Fruit fly (Drosophila melanogaster) whole organism, embryonic: ENCODE results near the gene RpL7A.

ENCODE experiments used
- Atf-2 ChIP-seq: fragments of 200-800 bp; sonication (Bioruptor generic); optimal IDR thresholded peaks from 2 replicates; lab custom pipeline; 2016; ENCODE audit warnings: missing biosample characterization, missing genetic modification characterization
- CG10979 ChIP-seq: fragments of 200-800 bp; sonication (Bioruptor generic); optimal IDR thresholded peaks from 2 replicates; lab custom pipeline; 2018; ENCODE audit warnings: missing biosample characterization, mild to moderate bottlenecking, missing genetic modification characterization, moderate library complexity
- CG11093 ChIP-seq: fragments of 200-800 bp; sonication (Bioruptor generic); IDR thresholded peaks from 3 replicates; pipeline ENCODE4 v1.3.6; 2022; ENCODE audit warnings: missing biosample characterization, missing genetic modification characterization
- CG11247 ChIP-seq: fragments of 200-800 bp; sonication (Bioruptor generic); IDR thresholded peaks from 2 replicates; pipeline ENCODE4 v1.3.6; 2022; ENCODE audit warnings: missing biosample characterization, missing genetic modification characterization
- CG13424 ChIP-seq: fragments of 200-800 bp; sonication (Bioruptor generic); optimal IDR thresholded peaks from 2 replicates; lab custom pipeline; 2019; ENCODE audit warnings: missing biosample characterization, mild to moderate bottlenecking, missing genetic modification characterization, moderate library complexity
- CG13894 ChIP-seq: fragments of 200-800 bp; sonication (Bioruptor generic); optimal IDR thresholded peaks from 3 replicates; lab custom pipeline; 2018; ENCODE audit warnings: missing biosample characterization, mild to moderate bottlenecking, missing genetic modification characterization, moderate library complexity
- CG17385 ChIP-seq: fragments of 200-800 bp; sonication (Bioruptor generic); optimal IDR thresholded peaks from 3 replicates; lab custom pipeline; 2018; ENCODE audit warnings: missing biosample characterization, mild to moderate bottlenecking, missing genetic modification characterization
- CG18619 ChIP-seq: fragments of 200-800 bp; sonication (Bioruptor generic); optimal IDR thresholded peaks from 3 replicates; lab custom pipeline; 2017; ENCODE audit warnings: missing biosample characterization, mild to moderate bottlenecking, missing genetic modification characterization
- CG2875 ChIP-seq: fragments of 200-800 bp; sonication (Bioruptor generic); optimal IDR thresholded peaks from 2 replicates; lab custom pipeline; 2017; ENCODE audit warnings: missing biosample characterization, mild to moderate bottlenecking, missing genetic modification characterization, missing genetic modification reagents
- CG32767 ChIP-seq: fragments of 200-800 bp; sonication (Bioruptor generic); IDR thresholded peaks from 2 replicates; pipeline ENCODE4 v1.3.6; 2022; ENCODE audit warnings: missing biosample characterization, missing genetic modification characterization
- CG3281 ChIP-seq: fragments of 200-800 bp; sonication (Bioruptor generic); optimal IDR thresholded peaks from 3 replicates; lab custom pipeline; 2017; ENCODE audit warnings: missing biosample characterization, mild to moderate bottlenecking, missing genetic modification characterization
- CG34376 ChIP-seq: fragments of 200-800 bp; sonication (Bioruptor generic); optimal IDR thresholded peaks from 2 replicates; lab custom pipeline; 2018; ENCODE audit warnings: missing biosample characterization, mild to moderate bottlenecking, missing genetic modification characterization
- CG3726 ChIP-seq: fragments of 200-800 bp; sonication (Bioruptor generic); IDR thresholded peaks from 3 replicates; pipeline ENCODE4, ENCODE4 v1.3.6; 2022; ENCODE audit warnings: missing biosample characterization, missing genetic modification characterization
- CG3838 ChIP-seq: fragments of 200-800 bp; sonication (Bioruptor generic); optimal IDR thresholded peaks from 3 replicates; lab custom pipeline; 2016; ENCODE audit warnings: missing biosample characterization, missing genetic modification characterization
- CG4328 ChIP-seq: fragments of 200-800 bp; sonication (Bioruptor generic); optimal IDR thresholded peaks from 3 replicates; lab custom pipeline; 2017; ENCODE audit warnings: missing biosample characterization, missing genetic modification reagents, missing genetic modification characterization
- CG43689 ChIP-seq: fragments of 200-800 bp; sonication (Bioruptor generic); IDR thresholded peaks from 2 replicates; pipeline ENCODE4 v1.3.6; 2022; ENCODE audit warnings: missing biosample characterization, missing genetic modification characterization
- CG5245 ChIP-seq: fragments of 200-800 bp; sonication (Bioruptor generic); optimal IDR thresholded peaks from 3 replicates; lab custom pipeline; 2016; ENCODE audit warnings: missing biosample characterization, missing genetic modification characterization
- CG6654 ChIP-seq: fragments of 200-800 bp; sonication (Bioruptor generic); optimal IDR thresholded peaks from 2 replicates; lab custom pipeline; 2017; ENCODE audit warnings: missing biosample characterization, mild to moderate bottlenecking, missing genetic modification characterization
- CG7839 ChIP-seq: fragments of 200-800 bp; sonication (Bioruptor generic); optimal IDR thresholded peaks from 3 replicates; lab custom pipeline; 2018; ENCODE audit warnings: missing biosample characterization, mild to moderate bottlenecking, missing genetic modification characterization, moderate library complexity
- CG8089 ChIP-seq: fragments of 200-800 bp; sonication (Bioruptor generic); optimal IDR thresholded peaks from 3 replicates; lab custom pipeline; 2016; ENCODE audit warnings: missing biosample characterization, missing genetic modification characterization
- Camta ChIP-seq: fragments of 200-800 bp; sonication (Bioruptor generic); optimal IDR thresholded peaks from 2 replicates; lab custom pipeline; 2016; ENCODE audit warnings: missing biosample characterization, missing genetic modification characterization
- Fer3 ChIP-seq: fragments of 200-800 bp; sonication (Bioruptor generic); optimal IDR thresholded peaks from 2 replicates; lab custom pipeline; 2018; ENCODE audit warnings: missing biosample characterization, mild to moderate bottlenecking, missing genetic modification characterization, moderate library complexity
- H15 ChIP-seq: fragments of 200-800 bp; sonication (Bioruptor generic); IDR thresholded peaks from 3 replicates; pipeline ENCODE4 v1.3.6; 2022; ENCODE audit warnings: missing biosample characterization, missing genetic modification characterization
- HmgZ ChIP-seq: fragments of 200-800 bp; sonication (Bioruptor generic); optimal IDR thresholded peaks from 2 replicates; lab custom pipeline; 2018; ENCODE audit warnings: missing biosample characterization, mild to moderate bottlenecking, missing genetic modification characterization
- Kr ChIP-seq: fragments of 200-800 bp; sonication (Bioruptor generic); optimal IDR thresholded peaks from 2 replicates; lab custom pipeline; 2017; ENCODE audit warnings: missing biosample characterization, mild to moderate bottlenecking, missing genetic modification characterization
- Myb ChIP-seq: fragments of 200-800 bp; sonication (Bioruptor generic); optimal IDR thresholded peaks from 2 replicates; lab custom pipeline; 2016; ENCODE audit warnings: missing biosample characterization, missing genetic modification characterization
- Nf-YA ChIP-seq: fragments of 200-800 bp; sonication (Bioruptor generic); IDR thresholded peaks from 2 replicates; pipeline ENCODE4 v1.3.6; 2022; ENCODE audit warnings: missing biosample characterization, missing genetic modification characterization
- Oaz ChIP-seq: fragments of 200-800 bp; sonication (Bioruptor generic); IDR thresholded peaks from 2 replicates; pipeline ENCODE4 v1.3.6; 2022; ENCODE audit warnings: missing biosample characterization, missing genetic modification characterization
- Optix ChIP-seq: fragments of 200-800 bp; sonication (Bioruptor generic); IDR thresholded peaks from 3 replicates; pipeline ENCODE4 v1.3.6; 2022; ENCODE audit warnings: missing biosample characterization, missing genetic modification characterization
- Rfx ChIP-seq: fragments of 200-800 bp; sonication (Bioruptor generic); IDR thresholded peaks from 2 replicates; pipeline ENCODE4 v1.3.6; 2022; ENCODE audit warnings: missing biosample characterization, missing genetic modification characterization
- Sox100B ChIP-seq: fragments of 200-800 bp; sonication (Bioruptor generic); optimal IDR thresholded peaks from 3 replicates; lab custom pipeline; 2018; ENCODE audit warnings: missing biosample characterization, mild to moderate bottlenecking, missing genetic modification characterization
- Xrp1 ChIP-seq: fragments of 200-800 bp; sonication (Bioruptor generic); IDR thresholded peaks from 2 replicates; pipeline ENCODE4 v1.3.6; 2022; ENCODE audit warnings: missing biosample characterization, missing genetic modification characterization
- ab ChIP-seq: fragments of 200-800 bp; sonication (Bioruptor generic); optimal IDR thresholded peaks from 2 replicates; lab custom pipeline; 2016; ENCODE audit warnings: missing biosample characterization, missing genetic modification characterization
- ato ChIP-seq: fragments of 200-800 bp; sonication (Bioruptor generic); IDR thresholded peaks from 2 replicates; pipeline ENCODE4 v1.3.6; 2022; ENCODE audit warnings: missing biosample characterization, missing genetic modification characterization; ENCODE audit not compliant: partially characterized antibody
- cad ChIP-seq: fragments of >200 bp; optimal IDR thresholded peaks from 2 replicates; lab custom pipeline; 2017; ENCODE audit warnings: missing biosample characterization, missing genetic modification characterization
- chinmo ChIP-seq: fragments of 200-800 bp; sonication (Bioruptor generic); IDR thresholded peaks from 4 replicates; pipeline ENCODE4 v1.3.6; 2022; ENCODE audit warnings: missing biosample characterization, missing genetic modification characterization; ENCODE audit not compliant: partially characterized antibody
- dm ChIP-seq: fragments of 200-800 bp; sonication (Bioruptor generic); optimal IDR thresholded peaks from 3 replicates; lab custom pipeline; 2016; ENCODE audit warnings: missing biosample characterization, missing genetic modification characterization
- emc ChIP-seq: fragments of 200-800 bp; sonication (Bioruptor generic); optimal IDR thresholded peaks from 2 replicates; lab custom pipeline; 2016; ENCODE audit warnings: missing biosample characterization, missing genetic modification characterization
- esg ChIP-seq: fragments of 200-800 bp; sonication (Bioruptor generic); conservative IDR thresholded peaks from 2 replicates; pipeline ENCODE4 v1.3.6; 2022; ENCODE audit warnings: missing biosample characterization, missing genetic modification characterization
- eve ChIP-seq, 2 experiments: fragments of >200 bp; optimal IDR thresholded peaks; 2 replicates each; lab custom pipeline; 2017; ENCODE audit warnings: missing biosample characterization in 2 of 2, missing genetic modification characterization in 2 of 2
- exex ChIP-seq: fragments of 200-800 bp; sonication (Bioruptor generic); optimal IDR thresholded peaks from 4 replicates; lab custom pipeline; 2018; ENCODE audit warnings: missing biosample characterization, mild to moderate bottlenecking, missing genetic modification characterization, moderate library complexity
- fu2 ChIP-seq: fragments of 200-800 bp; sonication (Bioruptor generic); optimal IDR thresholded peaks from 2 replicates; lab custom pipeline; 2016; ENCODE audit warnings: missing biosample characterization, missing genetic modification characterization
- gsb-n ChIP-seq: fragments of 200-800 bp; sonication (Bioruptor generic); optimal IDR thresholded peaks from 3 replicates; lab custom pipeline; 2018; ENCODE audit warnings: missing biosample characterization, mild to moderate bottlenecking, missing genetic modification characterization
- kay ChIP-seq: fragments of 200-800 bp; sonication (Bioruptor generic); optimal IDR thresholded peaks from 2 replicates; lab custom pipeline; 2016; ENCODE audit warnings: missing biosample characterization, missing genetic modification characterization
- maf-S ChIP-seq: fragments of 200-800 bp; sonication (Bioruptor generic); optimal IDR thresholded peaks from 2 replicates; lab custom pipeline; 2016; ENCODE audit warnings: missing biosample characterization, missing genetic modification characterization
- mam ChIP-seq: fragments of 200-800 bp; sonication (Bioruptor generic); optimal IDR thresholded peaks from 3 replicates; lab custom pipeline; 2016; ENCODE audit warnings: missing biosample characterization, missing genetic modification characterization
- oc ChIP-seq: fragments of 200-800 bp; sonication (Bioruptor generic); optimal IDR thresholded peaks from 2 replicates; lab custom pipeline; 2018; ENCODE audit warnings: missing biosample characterization, mild to moderate bottlenecking, missing genetic modification characterization, moderate library complexity
- psq ChIP-seq: fragments of 200-800 bp; sonication (Bioruptor generic); optimal IDR thresholded peaks from 2 replicates; lab custom pipeline; 2017; ENCODE audit warnings: missing biosample characterization, missing genetic modification characterization
- run ChIP-seq: fragments of 200-800 bp; sonication (Bioruptor generic); optimal IDR thresholded peaks from 3 replicates; lab custom pipeline; 2018; ENCODE audit warnings: missing biosample characterization, mild to moderate bottlenecking, missing genetic modification characterization
- sens-2 ChIP-seq: fragments of 200-800 bp; sonication (Bioruptor generic); IDR thresholded peaks from 2 replicates; pipeline ENCODE4 v1.3.6; 2022; ENCODE audit warnings: missing biosample characterization, missing genetic modification characterization
- tna ChIP-seq: fragments of 200-800 bp; sonication (Bioruptor generic); IDR thresholded peaks from 2 replicates; pipeline ENCODE4 v1.3.6; 2022; ENCODE audit warnings: missing biosample characterization, missing genetic modification characterization; ENCODE audit not compliant: partially characterized antibody
- usp ChIP-seq: fragments of >200 bp; optimal IDR thresholded peaks from 2 replicates; lab custom pipeline; 2017; ENCODE audit warnings: missing biosample characterization, missing genetic modification characterization
- zf30C ChIP-seq: fragments of 200-800 bp; sonication (Bioruptor generic); optimal IDR thresholded peaks from 3 replicates; lab custom pipeline; 2018; ENCODE audit warnings: missing biosample characterization, mild to moderate bottlenecking, missing genetic modification characterization

Gene RpL7A

DNA sequence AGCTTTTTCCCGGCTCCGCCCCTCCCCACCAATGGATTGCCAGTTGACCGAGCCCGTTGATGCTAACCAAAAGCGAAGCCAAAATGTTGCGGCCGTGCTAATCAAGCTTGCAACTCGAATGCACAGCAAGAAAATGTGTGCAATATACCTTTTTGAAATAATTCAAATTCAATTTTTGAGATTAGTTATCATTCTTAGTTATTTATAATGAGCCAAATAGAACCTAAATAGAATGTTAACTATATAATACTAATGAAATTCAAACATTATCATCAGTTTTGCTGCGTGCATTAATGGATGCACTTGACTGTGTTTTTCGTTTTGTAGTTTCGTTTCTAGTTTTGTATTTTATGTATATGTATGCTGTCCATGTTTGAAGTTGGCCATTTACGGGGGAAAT lies 9.2 kb upstream of the RpL7A start (continued):
- TF ChIP-seq CG8089 = no peak
- peak; percentile 65; the same call in 2 of the 3 replicates for TF ChIP-seq H15 (GFP tag; lab: Robert Waterston, UW)
- TF ChIP-seq CG7839 = peak; percentile 63
- TF ChIP-seq cad (GFP tag; lab: Kevin White, UChicago) = no peak
- TF ChIP-seq CG13424 (tag; lab: Kevin White, UChicago) = peak; percentile 63
- no peak for TF ChIP-seq CG3281 (GFP tag; lab: Kevin White, UChicago)
- no peak for TF ChIP-seq eve (GFP tag; optimal IDR thresholded peaks at IDR 0.05; lab: Kevin White, UChicago)
- no peak for TF ChIP-seq CG18619 (GFP tag; lab: Kevin White, UChicago)
- TF ChIP-seq zf30C (GFP tag; lab: Kevin White, UChicago) = no peak
- no peak for TF ChIP-seq CG43689 (GFP tag; lab: Robert Waterston, UW)
- no peak for TF ChIP-seq ato
- TF ChIP-seq ab (GFP tag; lab: Kevin White, UChicago) = no peak
- peak; percentile 22 for TF ChIP-seq oc (tag; lab: Kevin White, UChicago)
- TF ChIP-seq Camta (GFP tag; lab: Kevin White, UChicago) = no peak
- TF ChIP-seq CG11247 (GFP tag; lab: Robert Waterston, UW) = no peak
- TF ChIP-seq kay (GFP tag; lab: Kevin White, UChicago) = no peak
- TF ChIP-seq CG34376 (GFP tag; lab: Kevin White, UChicago) = no peak
- peak; percentile 36 for TF ChIP-seq run (tag; lab: Kevin White, UChicago)
- 0 out of 3 replicates have a peak, but pooled peaks have one; percentile 23 for TF ChIP-seq Optix (GFP tag; lab: Robert Waterston, UW)
- no peak for TF ChIP-seq Myb (GFP tag; lab: Kevin White, UChicago)
- TF ChIP-seq CG13894 (tag; lab: Kevin White, UChicago) = no peak
- TF ChIP-seq gsb-n (tag; lab: Kevin White, UChicago) = peak; percentile 14
- no peak for TF ChIP-seq HmgZ (tag; lab: Kevin White, UChicago)
- TF ChIP-seq Oaz (GFP tag; lab: Robert Waterston, UW) = no peak
- TF ChIP-seq CG5245 (GFP tag; lab: Kevin White, UChicago) = no peak
- peak; percentile 47 for TF ChIP-seq CG10979 (tag; lab: Kevin White, UChicago)
- no peak for TF ChIP-seq dm (GFP tag; lab: Kevin White, UChicago)
- no peak for TF ChIP-seq tna (GFP tag; lab: Robert Waterston, UW)
- peak; percentile 41 for TF ChIP-seq Sox100B (GFP tag; lab: Kevin White, UChicago)
- peak; percentile 35 for TF ChIP-seq CG17385 (GFP tag; lab: Kevin White, UChicago)
- TF ChIP-seq CG6654 (GFP tag; lab: Kevin White, UChicago) = no peak
- no peak for TF ChIP-seq usp (GFP tag; lab: Kevin White, UChicago)
- no peak for TF ChIP-seq mam (GFP tag; lab: Kevin White, UChicago)
- TF ChIP-seq Nf-YA (GFP tag; lab: Robert Waterston, UW) = peak; percentile 66
- peak; percentile 1 for TF ChIP-seq Fer3 (tag; lab: Kevin White, UChicago)
- no peak for TF ChIP-seq CG3726 (GFP tag; lab: Robert Waterston, UW)
- TF ChIP-seq sens-2 = no peak
- no peak for TF ChIP-seq CG2875 (GFP tag; lab: Kevin White, UChicago)
- TF ChIP-seq emc = no peak
- no peak for TF ChIP-seq CG32767
- TF ChIP-seq maf-S (GFP tag; lab: Kevin White, UChicago) = no peak
- TF ChIP-seq fu2 (GFP tag; lab: Kevin White, UChicago) = no peak
- no peak for TF ChIP-seq exex (tag; lab: Kevin White, UChicago)
- TF ChIP-seq chinmo (GFP tag; lab: Robert Waterston, UW) = no peak
- no peak for TF ChIP-seq CG3838 (GFP tag; lab: Kevin White, UChicago)
- TF ChIP-seq psq (GFP tag; lab: Kevin White, UChicago) = no peak
- peak; percentile 55 for TF ChIP-seq Xrp1
- TF ChIP-seq Rfx = no peak
- TF ChIP-seq Kr (GFP tag; lab: Kevin White, UChicago) = no peak
- TF ChIP-seq Atf-2 = no peak
- TF ChIP-seq esg (GFP tag; lab: Robert Waterston, UW) = peak; percentile 39
- TF ChIP-seq CG4328 (GFP tag; lab: Kevin White, UChicago) = no peak
- no peak for TF ChIP-seq CG11093
